Worm (Caenorhabditis elegans) whole organism, L4 larva: ENCODE data around the gene Y37E11B.5.
A peak's percentile ranks its signal among the peaks of the same experiment; 100 is the strongest.

Experiments used
- F44E2.7 ChIP-seq: fragments of 200-800 bp; sonication (Bioruptor generic); IDR thresholded peaks from 2 replicates; pipeline ENCODE4 v2.1.2; 2022; ENCODE audit warnings: missing genetic modification characterization, missing compliant biosample characterization
- Y75B8A.6 ChIP-seq: fragments of 200-800 bp; sonication (Bioruptor generic); IDR thresholded peaks from 2 replicates; pipeline ENCODE4 v1.3.6; 2022; ENCODE audit warnings: missing genetic modification reagents, missing genetic modification characterization, missing compliant biosample characterization
- ZK337.2 ChIP-seq: fragments of 200-800 bp; sonication (Bioruptor generic); IDR thresholded peaks from 2 replicates; pipeline ENCODE4 v1.3.6; 2022; ENCODE audit warnings: missing genetic modification reagents, missing genetic modification characterization, missing compliant biosample characterization
- aha-1 ChIP-seq: fragments of 150-350 bp; peaks from one replicate; lab custom pipeline; 2014; ENCODE audit warnings: missing biosample characterization, missing genetic modification characterization
- aly-2 ChIP-seq: sonication (generic microtip); optimal IDR thresholded peaks from 2 replicates; lab custom pipeline; 2018; ENCODE audit warnings: missing biosample characterization, missing genetic modification characterization
- ama-1 ChIP-seq: fragments of 150-350 bp; optimal IDR thresholded peaks from 2 replicates; lab custom pipeline; 2014; ENCODE audit warnings: inconsistent platforms, mixed read lengths
- arid-1 ChIP-seq: fragments of 200-800 bp; sonication (Bioruptor generic); conservative IDR thresholded peaks from 2 replicates; pipeline ENCODE4 v1.3.6; 2022; ENCODE audit warnings: missing genetic modification reagents, missing genetic modification characterization, missing compliant biosample characterization
- ceh-20 ChIP-seq: fragments of 200-800 bp; sonication (Bioruptor generic); IDR thresholded peaks from 2 replicates; pipeline ENCODE4 v1.3.6; 2022; ENCODE audit warnings: missing genetic modification reagents, missing genetic modification characterization, missing compliant biosample characterization
- ceh-28 ChIP-seq: fragments of 150-350 bp; optimal IDR thresholded peaks from 2 replicates; lab custom pipeline; 2014; ENCODE audit warnings: missing biosample characterization, missing genetic modification reagents, missing genetic modification characterization
- ceh-32 ChIP-seq: sonication (generic microtip); optimal IDR thresholded peaks from 2 replicates; lab custom pipeline; 2016; ENCODE audit warnings: mild to moderate bottlenecking, missing genetic modification characterization, missing compliant biosample characterization; ENCODE audit not compliant: poor library complexity
- ctbp-1 ChIP-seq: fragments of 200-800 bp; sonication (Bioruptor generic); IDR thresholded peaks from 2 replicates; pipeline ENCODE4 v1.3.6; 2022; ENCODE audit warnings: missing genetic modification reagents, missing genetic modification characterization, missing compliant biosample characterization
- daf-16 ChIP-seq, 3 experiments: sonication (generic microtip); optimal IDR thresholded peaks; 2 replicates each; lab custom pipeline; 2016 to 2017; ENCODE audit warnings: missing genetic modification characterization in 3 of 3, missing genetic modification reagents in 3 of 3, mild to moderate bottlenecking in 2 of 3, missing compliant biosample characterization in 2 of 3, missing biosample characterization in 1 of 3, moderate library complexity in 1 of 3
- daf-8 ChIP-seq: fragments of 200-800 bp; sonication (Bioruptor generic); IDR thresholded peaks from 2 replicates; pipeline ENCODE4 v1.3.6; 2022; ENCODE audit warnings: missing genetic modification characterization, missing compliant biosample characterization
- dmd-6 ChIP-seq: fragments of 200-800 bp; sonication (Bioruptor generic); IDR thresholded peaks from 2 replicates; pipeline ENCODE4 v1.3.6; 2022; ENCODE audit warnings: missing genetic modification reagents, missing genetic modification characterization, missing compliant biosample characterization
- dmd-8 ChIP-seq: fragments of 200-800 bp; sonication (Bioruptor generic); IDR thresholded peaks from 2 replicates; pipeline ENCODE4 v1.3.6; 2022; ENCODE audit warnings: missing genetic modification characterization, missing compliant biosample characterization
- duxl-1 ChIP-seq: sonication (generic microtip); optimal IDR thresholded peaks from 2 replicates; lab custom pipeline; 2016; ENCODE audit warnings: mild to moderate bottlenecking, missing genetic modification characterization, moderate library complexity, missing compliant biosample characterization; ENCODE audit not compliant: poor library complexity
- egl-27 ChIP-seq: sonication (generic microtip); optimal IDR thresholded peaks from 3 replicates; lab custom pipeline; 2017; ENCODE audit warnings: missing biosample characterization, missing genetic modification reagents, missing genetic modification characterization
- fkh-10 ChIP-seq: fragments of 150-350 bp; optimal IDR thresholded peaks from 2 replicates; lab custom pipeline; 2014; ENCODE audit warnings: missing biosample characterization, missing genetic modification reagents, missing genetic modification characterization
- hif-1 ChIP-seq, 2 experiments: sonication (generic microtip); optimal IDR thresholded peaks; 2 replicates each; lab custom pipeline; 2016 to 2017; ENCODE audit warnings: missing compliant biosample characterization in 2 of 2, missing genetic modification characterization in 2 of 2, missing genetic modification reagents in 2 of 2, missing genotype in 2 of 2, mild to moderate bottlenecking in 1 of 2
- jun-1 ChIP-seq: fragments of 150-350 bp; optimal IDR thresholded peaks from 2 replicates; lab custom pipeline; 2014; ENCODE audit warnings: missing biosample characterization, missing genetic modification reagents, missing genetic modification characterization
- lin-1 ChIP-seq: fragments of 200-800 bp; sonication (Bioruptor generic); IDR thresholded peaks from 2 replicates; pipeline ENCODE4 v1.3.6; 2022; ENCODE audit warnings: missing genetic modification reagents, missing genetic modification characterization, missing compliant biosample characterization
- lin-13 ChIP-seq: fragments of 150-350 bp; optimal IDR thresholded peaks from 2 replicates; lab custom pipeline; 2014; ENCODE audit warnings: missing biosample characterization, missing genetic modification reagents, missing genetic modification characterization
- lin-15B ChIP-seq: fragments of 150-350 bp; sonication (generic microtip); optimal IDR thresholded peaks from 3 replicates; lab custom pipeline; 2014; ENCODE audit warnings: missing biosample characterization, missing genetic modification characterization
- lin-38 ChIP-seq: fragments of 200-800 bp; sonication (Bioruptor generic); IDR thresholded peaks from 2 replicates; pipeline ENCODE4 v1.3.6; 2022; ENCODE audit warnings: missing genetic modification reagents, missing genetic modification characterization, missing compliant biosample characterization
- lin-39 ChIP-seq: fragments of 150-350 bp; optimal IDR thresholded peaks from 2 replicates; lab custom pipeline; 2014; ENCODE audit warnings: missing biosample characterization, missing genetic modification reagents, missing genetic modification characterization
- mdt-29 ChIP-seq: fragments of 200-800 bp; sonication (Bioruptor generic); IDR thresholded peaks from 2 replicates; pipeline ENCODE4 v1.3.6; 2022; ENCODE audit warnings: missing genetic modification reagents, missing genetic modification characterization, missing compliant biosample characterization
- mep-1 ChIP-seq: fragments of 150-350 bp; sonication (generic microtip); optimal IDR thresholded peaks from 3 replicates; lab custom pipeline; 2014; ENCODE audit warnings: missing biosample characterization, missing genetic modification characterization
- nhr-10 ChIP-seq: fragments of 150-350 bp; optimal IDR thresholded peaks from 2 replicates; lab custom pipeline; 2014; ENCODE audit warnings: missing biosample characterization, missing genetic modification characterization
- nhr-102 ChIP-seq: sonication (generic microtip); optimal IDR thresholded peaks from 2 replicates; lab custom pipeline; 2016; ENCODE audit warnings: mild to moderate bottlenecking, missing genetic modification characterization, moderate library complexity, missing compliant biosample characterization
- nhr-237 ChIP-seq: sonication (generic microtip); optimal IDR thresholded peaks from 2 replicates; lab custom pipeline; 2017; ENCODE audit warnings: missing biosample characterization, missing genetic modification characterization
- nhr-28 ChIP-seq: fragments of 150-350 bp; optimal IDR thresholded peaks from 2 replicates; lab custom pipeline; 2014; ENCODE audit warnings: missing biosample characterization, missing genetic modification characterization
- nhr-6 ChIP-seq: fragments of 150-350 bp; optimal IDR thresholded peaks from 2 replicates; lab custom pipeline; 2014; ENCODE audit warnings: missing biosample characterization, missing genetic modification characterization
- nhr-76 ChIP-seq: fragments of 150-350 bp; optimal IDR thresholded peaks from 2 replicates; lab custom pipeline; 2014; ENCODE audit warnings: missing biosample characterization, missing genetic modification characterization
- pha-4 ChIP-seq, 2 experiments: fragments of 150-350 bp in 1 of 2; fragments of 200-800 bp in 1 of 2; sonication (Bioruptor generic) in 1 of 2; IDR thresholded peaks in 1 of 2; optimal IDR thresholded peaks in 1 of 2; 2 replicates each; pipeline versions ENCODE4 v1.3.6 to Lab custom; 2014 to 2022; ENCODE audit warnings: missing genetic modification characterization in 2 of 2, missing genetic modification reagents in 2 of 2, missing biosample characterization in 1 of 2, missing compliant biosample characterization in 1 of 2
- pqm-1 ChIP-seq: sonication (generic microtip); optimal IDR thresholded peaks from 2 replicates; lab custom pipeline; 2017; ENCODE audit warnings: missing biosample characterization, missing genetic modification characterization
- snpc-1.2 ChIP-seq: fragments of 200-800 bp; sonication (Bioruptor generic); IDR thresholded peaks from 2 replicates; pipeline ENCODE4 v1.3.6; 2022; ENCODE audit warnings: missing genetic modification reagents, missing genetic modification characterization, missing compliant biosample characterization
- spr-3 ChIP-seq: fragments of 200-800 bp; sonication (Bioruptor generic); optimal IDR thresholded peaks from 2 replicates; lab custom pipeline; 2018; ENCODE audit warnings: mild to moderate bottlenecking, missing genetic modification characterization, missing compliant biosample characterization
- tra-1 ChIP-seq: fragments of 200-800 bp; sonication (Bioruptor generic); IDR thresholded peaks from 2 replicates; pipeline ENCODE4 v1.3.6; 2022; ENCODE audit warnings: missing genetic modification reagents, missing genetic modification characterization, missing compliant biosample characterization
- unc-130 ChIP-seq: sonication (generic microtip); optimal IDR thresholded peaks from 2 replicates; lab custom pipeline; 2016; ENCODE audit warnings: missing genetic modification reagents, missing genetic modification characterization, missing compliant biosample characterization
- unc-62 ChIP-seq, 3 experiments: fragments of 150-350 bp in 1 of 3; sonication (generic microtip); optimal IDR thresholded peaks in 2 of 3; peaks in 1 of 3; 1 replicate in 1 of 3; 2 replicates in 2 of 3; lab custom pipeline; 2014 to 2017; ENCODE audit warnings: missing biosample characterization in 3 of 3, missing genetic modification characterization in 3 of 3, missing genetic modification reagents in 3 of 3, missing genotype in 1 of 3
- zfp-2 ChIP-seq: sonication (generic microtip); optimal IDR thresholded peaks from 2 replicates; lab custom pipeline; 2016; ENCODE audit warnings: mild to moderate bottlenecking, missing genetic modification characterization, missing compliant biosample characterization
- zfp-3 ChIP-seq: fragments of 200-800 bp; sonication (Bioruptor generic); conservative IDR thresholded peaks from 2 replicates; pipeline ENCODE4 v1.3.6; 2022; ENCODE audit warnings: missing genetic modification reagents, missing genetic modification characterization, missing compliant biosample characterization
- zip-2 ChIP-seq: fragments of 150-350 bp; optimal IDR thresholded peaks from 2 replicates; lab custom pipeline; 2014; ENCODE audit warnings: missing biosample characterization, missing genetic modification characterization
- ztf-7 ChIP-seq: fragments of 150-350 bp; optimal IDR thresholded peaks from 2 replicates; lab custom pipeline; 2014; ENCODE audit warnings: missing biosample characterization, missing genetic modification characterization

Y37E11B.5 gene

DNA sequence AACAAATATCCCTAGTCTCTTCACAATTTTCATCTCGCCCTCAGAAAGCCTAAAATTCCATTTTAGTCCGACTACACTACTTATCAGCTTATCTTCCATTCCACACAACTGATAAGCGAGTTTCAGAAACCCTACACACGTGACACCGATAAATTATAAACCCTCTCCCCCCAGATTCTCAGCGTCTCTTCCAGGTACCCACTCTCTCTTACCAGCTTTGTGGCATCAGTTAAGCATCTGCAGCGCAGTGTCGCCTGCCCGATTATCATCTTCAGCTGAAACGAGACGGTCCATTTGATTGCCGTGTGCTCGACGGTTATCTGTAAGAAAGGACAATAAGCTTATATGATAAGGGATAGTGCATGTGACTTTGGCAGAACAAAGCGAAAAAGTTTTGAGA is 13.5 kb upstream of the Y37E11B.5 start (continued):
- peak; percentile 47 for TF ChIP-seq lin-38
- TF ChIP-seq ctbp-1, result no peak
- no peak for TF ChIP-seq spr-3 (GFP tag; lab: Kevin White, UChicago)
- TF ChIP-seq ztf-7 (tag; lab: Kevin White, UChicago), result no peak
- TF ChIP-seq tra-1 (GFP tag; lab: Robert Waterston, UW), result peak; percentile 82
- no peak for TF ChIP-seq duxl-1
- TF ChIP-seq ama-1, result no peak
- TF ChIP-seq Y75B8A.6 (GFP tag; lab: Robert Waterston, UW), result no peak
- no peak for TF ChIP-seq zfp-2 (tag; lab: Kevin White, UChicago)
- TF ChIP-seq snpc-1.2 (GFP tag; lab: Robert Waterston, UW), result no peak
- TF ChIP-seq jun-1 (tag; lab: Kevin White, UChicago), result peak; percentile 55
- TF ChIP-seq mdt-29 (GFP tag; lab: Robert Waterston, UW), result peak; percentile 65
- TF ChIP-seq nhr-237 (tag; lab: Kevin White, UChicago), result no peak
- no peak for TF ChIP-seq F44E2.7 (GFP tag; lab: Robert Waterston, UW)
- TF ChIP-seq egl-27 (tag; lab: Kevin White, UChicago), result no peak
- peak; percentile 82 for TF ChIP-seq ceh-20
- TF ChIP-seq, all 104 proteins: peak for 32

DNA sequence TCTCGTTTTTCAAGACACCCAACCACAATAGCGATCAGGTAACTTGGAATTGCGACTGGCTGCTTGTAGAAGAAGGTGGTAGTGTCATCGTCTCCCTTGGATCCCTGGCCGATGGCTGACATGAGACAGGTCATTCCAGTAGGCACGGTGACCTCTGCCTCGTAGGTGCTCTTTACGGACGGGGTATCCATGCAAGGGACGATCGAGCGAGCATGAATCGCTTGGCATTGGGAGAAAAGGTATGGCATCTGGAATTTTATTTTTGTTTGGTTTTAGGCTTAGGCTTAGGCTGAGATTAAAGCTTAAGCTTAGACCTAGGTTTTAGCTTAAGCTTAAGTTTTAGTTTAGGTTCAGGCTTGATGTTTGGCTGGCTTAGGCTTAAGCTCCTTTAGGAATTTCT is 12.6 kb upstream of the Y37E11B.5 start:
- TF ChIP-seq ZK337.2 (GFP tag; lab: Robert Waterston, UW), result no peak
- peak; percentile 83 for TF ChIP-seq aha-1 (tag; lab: Kevin White, UChicago)
- peak; percentile 59; the same call in 1 of the 2 replicates for TF ChIP-seq dmd-8 (GFP tag; lab: Robert Waterston, UW)

DNA sequence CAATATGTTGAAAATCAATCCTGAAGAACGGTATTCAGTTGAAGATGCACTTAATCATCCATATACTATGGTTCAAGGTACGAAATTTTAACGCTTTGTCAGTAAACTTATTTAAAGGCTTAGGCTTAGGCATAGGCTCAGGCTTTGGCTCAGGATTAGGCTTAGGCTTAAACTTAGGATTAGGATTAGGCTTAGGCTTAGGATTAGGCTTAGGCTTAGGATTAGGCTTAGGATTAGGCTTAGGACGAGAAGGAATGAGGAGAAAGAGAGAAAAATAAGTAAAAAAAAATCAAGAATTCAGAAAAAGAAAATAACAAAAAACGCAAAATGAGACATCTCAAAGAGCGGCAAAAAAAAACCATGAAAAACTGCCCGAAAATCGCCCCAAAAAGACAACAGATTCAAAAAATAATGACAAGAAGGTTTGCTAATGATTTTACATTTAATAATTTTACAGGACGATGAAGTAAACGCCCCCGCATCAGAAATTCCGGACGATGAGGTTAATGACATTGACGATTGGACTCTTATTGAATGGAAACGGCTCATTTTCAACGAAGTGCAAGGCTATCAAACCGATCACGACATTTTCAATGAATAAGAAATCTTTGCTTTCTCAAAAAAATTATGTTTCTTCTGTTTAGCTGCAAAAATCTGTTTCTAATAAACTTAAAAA is 10.3 kb upstream of the Y37E11B.5 start:
- TF ChIP-seq nhr-237 (tag; lab: Kevin White, UChicago) (no peak), zfp-3 (GFP tag; lab: Robert Waterston, UW) (peak; percentile 52; the same call in 1 of the 2 replicates), lin-38 (peak; percentile 59), mep-1 (no peak), pha-4 (GFP tag; IDR thresholded peaks at IDR 0.05; lab: Robert Waterston, UW) (peak; percentile 43; the same call in 1 of the 2 replicates), pha-4 (tag; optimal IDR thresholded peaks at IDR 0.05; lab: Kevin White, UChicago) (no peak), dmd-8 (GFP tag; lab: Robert Waterston, UW) (0 out of 2 replicates have a peak, but pooled peaks have one; percentile 18), duxl-1 (no peak), unc-62 (GFP tag; optimal IDR thresholded peaks at IDR 0.05 in 1 of 2; lab: Kevin White, UChicago) (peak in 1 of 2 experiments; percentile 14), unc-62 (tag; optimal IDR thresholded peaks at IDR 0.05; lab: Kevin White, UChicago) (no peak), nhr-102 (no peak), lin-1 (0 out of 2 replicates have a peak, but pooled peaks have one; percentile 24), nhr-10 (tag; lab: Kevin White, UChicago) (peak; percentile 32)

DNA sequence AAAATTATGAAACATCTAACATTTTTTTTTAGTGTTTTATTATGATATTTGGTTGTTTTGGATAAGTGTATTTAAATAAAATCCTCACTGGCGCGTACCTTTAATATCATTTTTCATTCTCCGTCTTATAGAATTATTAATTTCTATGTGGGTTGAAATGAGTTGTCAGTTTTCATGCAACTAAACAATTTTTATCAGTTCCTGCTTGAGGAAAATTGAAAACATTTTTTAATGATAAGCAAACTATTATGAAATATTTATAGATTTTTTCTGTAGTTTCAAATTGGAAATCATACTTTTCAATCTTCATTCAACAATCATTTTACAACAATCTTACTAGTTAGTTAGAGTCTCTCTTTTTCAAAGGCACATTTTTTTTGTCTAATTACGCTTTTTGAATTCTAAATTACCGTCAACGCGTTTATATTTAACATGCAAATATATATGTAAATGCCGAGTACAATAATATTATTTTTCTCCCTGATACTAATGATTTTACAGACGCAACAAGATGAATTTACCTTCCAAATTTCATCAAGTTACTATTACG is 8.0 kb upstream of the Y37E11B.5 start, which contains the start of the genes Y37E11B.10 and kgb-2:
Y37E11B.10 (minus strand) TSS at position 182 of the 550 bp plus-strand sequence.
kgb-2 (plus strand) TSS at position 500 of the 550 bp plus-strand sequence.
- no peak for TF ChIP-seq dmd-6 (GFP tag; lab: Robert Waterston, UW)
- TF ChIP-seq nhr-6 (tag; lab: Kevin White, UChicago), result no peak
- TF ChIP-seq mep-1, result no peak
- TF ChIP-seq daf-8 (GFP tag; lab: Robert Waterston, UW), result no peak
- no peak for TF ChIP-seq aly-2
- no peak for TF ChIP-seq lin-15B
- TF ChIP-seq lin-13, result no peak
- TF ChIP-seq dmd-8 (GFP tag; lab: Robert Waterston, UW), result no peak
- TF ChIP-seq unc-130, result no peak
- TF ChIP-seq ceh-28 (tag; lab: Kevin White, UChicago), result no peak
- no peak for TF ChIP-seq daf-16 (GFP tag; optimal IDR thresholded peaks at IDR 0.05; lab: Kevin White, UChicago)
- peak; percentile 71 for TF ChIP-seq daf-16 (tag; optimal IDR thresholded peaks at IDR 0.05; lab: Kevin White, UChicago)
- TF ChIP-seq nhr-28 (tag; lab: Kevin White, UChicago), result peak; percentile 67
- TF ChIP-seq nhr-76 (tag; lab: Kevin White, UChicago), result no peak
- no peak for TF ChIP-seq hif-1 (tag; optimal IDR thresholded peaks at IDR 0.05; lab: Kevin White, UChicago)
- TF ChIP-seq pqm-1 (tag; lab: Kevin White, UChicago), result peak; percentile 39
- no peak for TF ChIP-seq zip-2
- no peak for TF ChIP-seq lin-39 (tag; lab: Kevin White, UChicago)
- no peak for TF ChIP-seq arid-1 (GFP tag; lab: Robert Waterston, UW)
- no peak for TF ChIP-seq ceh-32
- no peak for TF ChIP-seq fkh-10 (GFP tag; lab: Kevin White, UChicago)
- no peak for TF ChIP-seq ceh-20
- no peak for TF ChIP-seq nhr-102
